Worm (Caenorhabditis elegans): ENCODE measurements around the gene ttr-2.

DNA sequence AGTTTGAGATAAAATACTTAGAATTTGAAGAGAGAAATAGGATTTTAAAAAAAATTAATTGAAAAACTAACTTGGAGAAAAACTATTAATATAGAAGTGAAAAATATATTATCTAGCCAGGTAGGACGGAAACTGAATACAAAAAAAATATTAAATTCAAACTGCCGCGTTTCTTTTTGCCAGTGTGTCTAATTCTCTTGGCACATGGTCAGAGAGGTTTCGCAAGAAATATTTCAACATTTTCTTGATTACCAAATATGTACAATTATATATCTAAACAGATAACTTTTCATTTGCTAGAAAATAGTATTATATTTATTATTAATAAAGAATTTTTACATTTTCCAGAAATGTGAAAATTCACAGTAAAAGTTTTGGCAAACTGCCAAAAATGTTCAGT lies 15.1 kb upstream of the ttr-2 start:
- TF ChIP-seq unc-62 (GFP tag; optimal IDR thresholded peaks at IDR 0.05) = no peak
- TF ChIP-seq vab-15 (tag; optimal IDR thresholded peaks at IDR 0.05) = no peak
- no peak for TF ChIP-seq swsn-7 (tag; optimal IDR thresholded peaks at IDR 0.05)
- peak in 1 of 3 experiments; percentile 3 for TF ChIP-seq ceh-82 (tag; optimal IDR thresholded peaks at IDR 0.05)
- TF ChIP-seq lsy-2 (tag; optimal IDR thresholded peaks at IDR 0.05) = no peak
- no peak for TF ChIP-seq sptf-1 (tag; optimal IDR thresholded peaks at IDR 0.05)
- no peak for TF ChIP-seq lin-39 (tag; optimal IDR thresholded peaks at IDR 0.05)
- no peak for TF ChIP-seq nhr-237 (tag; optimal IDR thresholded peaks at IDR 0.05)
- TF ChIP-seq xbp-1 (tag; optimal IDR thresholded peaks at IDR 0.05) = no peak

Data from whole organism, L1 larva.